Fruit fly (Drosophila melanogaster): ENCODE measurements around the gene CG4462.

Gene CG4462

DNA sequence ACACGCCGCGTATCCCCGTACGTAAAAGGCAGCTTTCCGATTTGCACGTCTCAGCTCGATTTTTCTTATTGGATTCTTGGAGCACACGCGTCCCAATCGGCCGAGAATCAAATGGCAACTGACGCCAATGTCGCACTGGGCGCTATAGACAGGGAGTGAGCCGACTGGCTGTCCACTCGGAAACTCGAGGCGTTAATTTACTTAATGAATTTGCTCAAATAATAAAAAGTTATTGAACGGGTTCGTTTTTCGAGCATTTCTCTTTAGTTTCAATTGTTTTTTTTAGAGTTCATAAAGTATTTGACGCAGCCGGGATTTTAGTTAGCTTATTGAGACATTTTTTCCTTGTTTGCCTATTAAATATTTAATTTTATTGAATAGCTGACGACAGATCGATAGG lies at the start of gene CG4462:
TSS of gene CG4462 (minus strand) at position 101 of the 400 bp plus-strand sequence.
- no peak for TF ChIP-seq CG17801 (GFP tag; optimal IDR thresholded peaks at IDR 0.05; ENCODE audit: partially characterized antibody)

DNA sequence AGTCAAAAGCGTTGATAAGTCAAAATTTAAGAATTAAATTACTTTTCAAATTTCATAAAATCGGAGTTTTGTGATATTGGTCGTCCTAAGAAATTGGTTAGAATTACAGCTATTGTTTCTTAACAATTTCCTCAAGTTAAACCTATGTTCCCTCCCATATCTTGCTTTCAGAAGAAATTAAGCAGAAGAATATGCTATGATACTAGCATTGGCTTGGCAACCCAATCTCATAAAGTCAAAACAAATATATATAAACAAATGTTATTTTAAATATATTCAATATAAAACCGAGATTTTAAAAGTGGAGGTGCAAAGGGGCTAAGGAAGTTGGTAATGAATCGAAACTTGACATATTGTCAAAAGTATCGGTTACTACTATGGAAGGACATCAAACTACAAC lies 47.4 kb upstream of the CG4462 start, which contains the start of gene CG31213:
TSS of gene CG31213 (plus strand) at position 301 of the 400 bp plus-strand sequence.
- TF ChIP-seq CG17801 (GFP tag; optimal IDR thresholded peaks at IDR 0.05; ENCODE audit: partially characterized antibody), result no peak

DNA sequence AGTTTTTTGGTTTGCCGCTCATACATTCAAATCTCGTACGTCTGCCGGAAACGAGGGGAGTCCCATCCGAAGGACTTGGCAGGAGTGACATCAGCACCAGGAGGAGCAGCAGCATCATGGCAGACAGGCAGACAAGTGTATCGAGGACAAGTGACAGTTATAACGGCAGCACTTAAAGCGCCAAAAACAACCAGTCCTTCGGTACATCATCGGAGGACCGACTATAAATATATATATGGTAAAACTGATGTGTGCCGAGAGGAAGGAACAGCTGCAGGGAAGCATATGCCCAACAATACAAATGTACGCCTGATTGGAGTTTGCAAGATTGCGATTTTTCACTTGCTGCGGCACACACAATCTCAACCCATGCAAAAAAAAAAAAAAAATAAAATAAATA lies 43.5 kb upstream of the CG4462 start:
- TF ChIP-seq CG17801 (GFP tag; optimal IDR thresholded peaks at IDR 0.05; ENCODE audit: partially characterized antibody), result no peak

dm6 chr3R:19948143-19948542 lies 23.0 kb upstream of the CG4462 start, which contains the start of gene CG4783:
CG4783 (plus strand) TSS chr3R:19948443.
- TF ChIP-seq CG17801 (GFP tag; optimal IDR thresholded peaks at IDR 0.05; ENCODE audit: partially characterized antibody), result no peak

DNA sequence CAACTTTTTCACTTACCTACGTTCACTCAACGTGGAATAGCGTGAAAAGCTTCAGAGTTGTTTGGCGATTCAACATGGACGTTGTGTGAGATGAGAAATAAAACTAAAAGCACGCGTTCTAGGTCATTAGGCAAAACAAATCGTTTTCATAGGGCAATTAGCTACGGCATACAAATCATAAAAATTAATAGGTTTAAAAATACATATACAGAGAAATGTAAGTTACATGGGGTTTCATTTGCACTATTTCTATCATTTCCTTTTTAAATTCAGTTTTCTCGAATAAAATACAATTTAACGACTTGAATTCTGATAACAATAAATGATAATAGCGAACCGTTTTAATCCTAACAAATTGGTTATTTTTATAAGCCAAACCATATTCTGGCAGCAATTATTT lies 17.1 kb upstream of the CG4462 start, which contains the start of gene CG46042:
TSS of gene CG46042 (minus strand) at position 101 of the 400 bp plus-strand sequence.
- no peak for TF ChIP-seq CG17801 (GFP tag; optimal IDR thresholded peaks at IDR 0.05; ENCODE audit: partially characterized antibody)

dm6 chr3R:19938941-19939587 lies 13.9 kb upstream of the CG4462 start:
- TF ChIP-seq CG17801 (GFP tag; optimal IDR thresholded peaks at IDR 0.05; ENCODE audit: partially characterized antibody), result no peak

- no peak for TF ChIP-seq CG17801 (GFP tag; optimal IDR thresholded peaks at IDR 0.05; ENCODE audit: partially characterized antibody)
Measured at dm6 chr3R:19935777-19936125, 10.6 kb upstream of the CG4462 start.

DNA sequence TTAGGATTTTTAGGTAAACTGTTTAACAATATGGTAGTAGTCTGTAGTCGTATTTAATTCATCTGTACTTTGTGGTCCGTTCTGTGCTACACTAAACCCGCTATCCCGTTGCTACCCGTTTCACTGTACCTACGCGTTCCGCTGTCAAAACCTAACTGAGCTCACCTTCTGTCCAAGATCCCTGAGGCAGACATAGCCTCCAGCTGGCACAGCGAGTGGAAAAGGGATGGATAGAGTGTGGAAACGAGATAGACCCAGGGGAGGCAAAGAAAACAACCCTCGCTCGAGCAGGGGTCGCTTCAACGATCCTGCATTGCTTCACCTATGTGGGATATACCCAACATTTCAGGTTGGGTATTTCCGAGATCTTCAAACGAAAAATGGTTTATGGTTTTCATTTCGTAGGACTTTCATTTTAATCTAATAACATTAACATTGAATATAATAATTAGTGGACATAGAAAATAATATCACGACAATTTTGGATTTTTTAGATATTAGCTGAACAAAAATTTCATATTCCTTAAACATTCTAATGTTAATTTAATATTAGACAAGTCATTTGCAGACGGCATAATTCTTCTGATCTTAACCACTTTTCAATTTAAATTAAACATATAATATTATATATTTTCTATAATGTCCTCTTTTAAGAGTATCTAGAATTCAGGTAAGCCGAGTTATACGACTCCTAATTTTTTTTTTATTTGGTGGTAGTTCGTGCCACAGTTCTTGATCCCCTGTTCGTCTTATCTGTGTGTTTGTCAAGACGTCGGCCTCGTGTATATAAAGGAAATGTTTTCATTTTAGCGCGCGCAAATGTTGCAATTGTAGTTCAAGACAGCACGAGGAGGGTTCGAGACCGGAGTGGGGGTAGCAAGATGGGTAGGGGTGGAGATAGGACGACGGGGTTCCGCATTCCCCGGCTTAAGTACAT lies 9.9 kb upstream of the CG4462 start, which contains the start of gene mira:
TSS of gene mira (minus strand) at position 281 of the 937 bp plus-strand sequence.
- TF ChIP-seq CG17801 (GFP tag; optimal IDR thresholded peaks at IDR 0.05; ENCODE audit: partially characterized antibody), result no peak

DNA sequence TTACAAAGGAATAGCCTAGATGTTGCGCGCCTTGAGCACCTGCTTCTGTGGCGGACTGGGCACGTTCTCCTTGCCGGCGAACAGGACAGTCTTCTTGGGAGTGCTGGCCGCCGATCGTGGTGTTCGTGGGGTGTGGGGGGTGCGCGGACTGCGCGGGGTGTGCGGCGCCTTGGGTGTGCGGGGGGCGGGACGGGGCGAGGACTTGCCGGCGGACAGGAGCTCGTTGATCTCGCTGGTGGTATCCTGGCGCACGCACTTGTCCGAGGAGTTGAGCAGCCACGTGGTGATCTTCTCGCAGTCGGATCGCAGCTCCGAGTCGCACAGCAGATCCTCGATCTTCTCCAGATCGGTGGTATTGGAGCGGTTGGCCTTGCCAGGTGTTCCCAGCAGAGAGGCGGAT lies 7.0 kb upstream of the CG4462 start:
- TF ChIP-seq CG17801 (GFP tag; optimal IDR thresholded peaks at IDR 0.05; ENCODE audit: partially characterized antibody), result no peak

DNA sequence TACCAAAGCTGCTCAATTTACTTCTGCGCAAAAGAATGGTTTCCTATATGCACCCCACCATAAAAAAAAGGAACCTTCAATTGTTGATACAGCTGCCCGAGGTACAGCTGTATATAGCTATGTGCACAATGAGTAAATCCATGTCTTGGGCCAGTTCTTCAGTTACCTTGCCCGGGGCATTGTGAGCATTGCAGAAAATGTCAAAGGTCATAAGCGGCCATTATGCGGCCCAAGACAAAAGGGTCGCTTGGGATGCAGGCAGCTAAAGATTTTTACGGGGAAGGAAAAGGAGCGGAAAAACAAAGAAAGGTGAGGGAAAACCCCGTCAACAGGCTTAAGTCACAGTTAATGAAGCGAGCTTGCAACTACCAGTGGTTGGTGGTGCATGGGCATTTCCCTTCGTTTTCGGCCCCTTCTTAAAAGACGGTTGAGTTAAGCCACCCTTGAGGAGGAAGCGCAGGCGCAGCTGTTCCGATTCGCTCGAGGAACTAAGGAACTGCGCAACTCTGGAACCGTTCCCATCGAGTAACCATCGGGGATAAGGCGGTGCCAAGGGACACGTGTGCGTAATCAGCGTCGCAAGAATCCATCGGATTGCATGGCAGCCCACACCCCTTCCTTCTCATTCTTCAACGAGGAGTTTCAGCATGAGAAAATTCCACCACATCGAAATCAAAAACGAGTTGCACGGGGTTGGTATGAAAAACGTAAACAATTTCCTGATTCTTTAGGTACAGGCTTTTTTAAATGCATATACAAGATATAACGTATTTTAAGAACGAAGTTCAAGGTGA lies 5.9 kb upstream of the CG4462 start:
- no peak for TF ChIP-seq CG17801 (GFP tag; optimal IDR thresholded peaks at IDR 0.05; ENCODE audit: partially characterized antibody)

DNA sequence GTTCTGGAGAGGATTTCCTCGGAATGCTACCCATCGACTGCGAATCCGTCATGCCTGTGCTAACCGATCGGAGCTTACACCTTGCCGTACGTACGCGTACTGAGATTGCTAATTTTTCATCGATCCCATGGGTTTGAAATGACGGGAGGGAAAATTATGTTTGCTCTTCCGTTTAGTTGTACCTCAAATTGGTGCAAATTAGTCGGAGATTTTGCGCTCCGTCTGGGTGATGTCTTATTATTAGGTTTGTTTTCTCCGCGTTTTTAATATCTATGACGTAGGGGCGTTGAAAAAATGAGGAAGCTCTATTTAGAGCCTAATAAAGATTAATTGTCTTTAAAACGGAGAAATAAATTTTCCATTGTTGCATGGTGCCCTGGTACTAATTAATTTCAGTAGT lies 3.4 kb upstream of the CG4462 start, which contains the start of gene CG4459:
TSS of gene CG4459 (minus strand) at position 101 of the 400 bp plus-strand sequence.
- no peak for TF ChIP-seq CG17801 (GFP tag; optimal IDR thresholded peaks at IDR 0.05; ENCODE audit: partially characterized antibody)

DNA sequence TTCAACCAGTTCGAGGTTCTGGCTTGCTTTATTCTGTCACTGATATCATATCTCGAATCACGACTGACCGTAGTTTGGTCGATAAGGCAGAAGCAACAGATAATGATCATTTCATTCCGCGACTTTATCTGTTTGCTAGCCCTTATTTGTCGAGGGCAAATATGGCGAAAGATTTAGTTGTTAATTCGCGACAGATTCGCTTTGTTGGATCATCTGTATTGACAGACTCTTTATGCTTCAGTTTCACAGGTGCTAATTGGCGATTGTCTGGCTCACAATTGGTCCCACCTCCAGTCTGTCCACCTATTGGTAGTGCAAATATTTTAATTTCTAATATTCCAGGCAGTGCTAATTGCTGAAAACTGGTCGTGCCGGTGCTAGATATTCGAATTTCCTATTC lies 840 bp downstream of the CG4462 start:
- TF ChIP-seq CG17801 (GFP tag; optimal IDR thresholded peaks at IDR 0.05; ENCODE audit: partially characterized antibody), result peak; percentile 4

DNA sequence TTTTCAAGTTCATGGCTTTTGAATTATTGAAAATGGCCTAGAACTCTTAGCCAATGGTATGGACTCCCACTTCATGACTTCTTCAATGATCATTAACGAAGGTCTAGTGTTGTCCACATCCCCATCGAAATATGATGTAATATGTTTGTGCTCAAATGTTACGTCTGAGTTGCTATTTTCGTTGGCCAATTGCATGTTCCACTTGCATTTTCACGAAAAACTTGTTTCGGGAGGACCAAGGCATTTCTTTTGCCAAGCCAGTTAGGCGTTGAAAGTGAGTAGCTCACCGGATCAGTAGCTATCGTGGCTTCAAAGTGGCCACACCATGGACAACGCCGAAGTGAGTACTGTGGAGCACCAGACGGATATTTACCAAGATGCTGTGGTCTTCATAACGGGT lies 7.0 kb downstream of the CG4462 start, which contains the start of gene CG4770:
TSS of gene CG4770 (plus strand) at position 301 of the 400 bp plus-strand sequence.
- TF ChIP-seq CG17801 (GFP tag; optimal IDR thresholded peaks at IDR 0.05; ENCODE audit: partially characterized antibody), result no peak

DNA sequence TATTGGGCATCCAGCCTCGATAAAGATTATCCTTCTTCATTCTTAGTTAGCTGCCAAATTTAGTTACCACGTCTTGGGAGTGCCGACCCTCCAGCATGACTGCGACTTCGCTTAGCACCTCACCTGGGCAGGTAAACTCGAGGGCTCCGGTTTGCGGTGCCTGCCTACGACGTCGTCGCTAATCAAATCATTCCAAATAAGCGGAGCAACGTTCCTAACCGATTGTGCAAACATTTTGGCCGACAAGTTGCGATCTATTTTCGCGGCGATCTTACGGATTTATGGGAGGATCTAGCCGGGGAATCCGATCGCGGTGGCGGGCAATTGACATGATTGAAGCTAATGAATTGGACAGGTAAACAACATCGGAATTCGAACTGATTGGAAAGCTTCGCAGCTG lies 7.4 kb downstream of the CG4462 start, which contains the start of gene CG4465:
TSS of gene CG4465 (minus strand) at position 101 of the 400 bp plus-strand sequence.
- no peak for TF ChIP-seq CG17801 (GFP tag; optimal IDR thresholded peaks at IDR 0.05; ENCODE audit: partially characterized antibody)

- no peak for TF ChIP-seq CG17801 (GFP tag; optimal IDR thresholded peaks at IDR 0.05; ENCODE audit: partially characterized antibody)
Measured at dm6 chr3R:19915312-19915711, 9.9 kb downstream of the CG4462 start, which contains the start of the genes Xport-A and Xport-B. Xport-A (minus strand) TSS chr3R:19915412. Xport-B (minus strand) TSS chr3R:19915412.

Data from ovary, adult (tissue).